Fruit fly (Drosophila melanogaster): Measurements from ENCODE around the gene CHES-1-like.

CHES-1-like gene

dm6 chrX:7694868-7695267, 14.3 kb downstream of the CHES-1-like start:
- TF ChIP-seq CG10348 (GFP tag; IDR thresholded peaks at IDR 0.05) (no peak), CG8301 (tag; optimal IDR thresholded peaks at IDR 0.05) (no peak), D1 (tag; optimal IDR thresholded peaks at IDR 0.05) (no peak), CG9948 (tag; optimal IDR thresholded peaks at IDR 0.05) (no peak), CG14655 (GFP tag; optimal IDR thresholded peaks at IDR 0.05) (peak; percentile 22), Snoo (tag; optimal IDR thresholded peaks at IDR 0.05) (peak; percentile 0), CG15710 (tag; optimal IDR thresholded peaks at IDR 0.05) (peak; percentile 23), Pif1A (GFP tag; optimal IDR thresholded peaks at IDR 0.05) (no peak), Ets98B (GFP tag; IDR thresholded peaks at IDR 0.05) (peak; percentile 50; the same call in 1 of the 2 replicates), Pif1B (GFP tag; optimal IDR thresholded peaks at IDR 0.05) (no peak), CG12605 (GFP tag; IDR thresholded peaks at IDR 0.05) (peak; percentile 70), CG13204 (GFP tag; optimal IDR thresholded peaks at IDR 0.05) (peak; percentile 40), EcR (GFP tag; optimal IDR thresholded peaks at IDR 0.05) (no peak), CG32121 (GFP tag; IDR thresholded peaks at IDR 0.05) (no peak), CG4496 (GFP tag; IDR thresholded peaks at IDR 0.05) (peak; percentile 72), rn (GFP tag; IDR thresholded peaks at IDR 0.05) (no peak), gl (tag; optimal IDR thresholded peaks at IDR 0.05) (peak; percentile 58), CG34367 (tag; optimal IDR thresholded peaks at IDR 0.05) (peak; percentile 23), fd96Ca (GFP tag; IDR thresholded peaks at IDR 0.05) (no peak), CG17806 (tag; optimal IDR thresholded peaks at IDR 0.05) (peak; percentile 14), CG8159 (tag; optimal IDR thresholded peaks at IDR 0.05) (peak; percentile 44)

- TF ChIP-seq CG14655 (GFP tag; optimal IDR thresholded peaks at IDR 0.05) = no peak
- no peak for TF ChIP-seq CG10348 (GFP tag; IDR thresholded peaks at IDR 0.05)
- no peak; the same call in 1 of the 2 replicates for TF ChIP-seq Ets98B (GFP tag; IDR thresholded peaks at IDR 0.05)
- no peak for TF ChIP-seq Pif1B (GFP tag; optimal IDR thresholded peaks at IDR 0.05)
- no peak for TF ChIP-seq CG15710 (tag; optimal IDR thresholded peaks at IDR 0.05)
- TF ChIP-seq CG13204 (GFP tag; optimal IDR thresholded peaks at IDR 0.05) = no peak
- no peak for TF ChIP-seq CG8159 (tag; optimal IDR thresholded peaks at IDR 0.05)
- TF ChIP-seq gl (tag; optimal IDR thresholded peaks at IDR 0.05) = no peak
- no peak for TF ChIP-seq Pif1A (GFP tag; optimal IDR thresholded peaks at IDR 0.05)
- TF ChIP-seq CG34367 (tag; optimal IDR thresholded peaks at IDR 0.05) = no peak
- TF ChIP-seq Snoo (tag; optimal IDR thresholded peaks at IDR 0.05) = no peak
- no peak for TF ChIP-seq CG8301 (tag; optimal IDR thresholded peaks at IDR 0.05)
- TF ChIP-seq CG4496 (GFP tag; IDR thresholded peaks at IDR 0.05) = no peak
- no peak for TF ChIP-seq CG32121 (GFP tag; IDR thresholded peaks at IDR 0.05)
Measured at dm6 chrX:7694207-7694606, 15.0 kb downstream of the CHES-1-like start.

dm6 chrX:7693423-7693822, 15.8 kb downstream of the CHES-1-like start:
- TF ChIP-seq Ets98B (GFP tag; IDR thresholded peaks at IDR 0.05) (peak; percentile 17; the same call in 1 of the 2 replicates), Pif1A (GFP tag; optimal IDR thresholded peaks at IDR 0.05) (no peak), CG32121 (GFP tag; IDR thresholded peaks at IDR 0.05) (0 out of 2 replicates have a peak, but pooled peaks have one; percentile 31)

- TF ChIP-seq CG9948 (tag; optimal IDR thresholded peaks at IDR 0.05) (peak; percentile 25), Snoo (tag; optimal IDR thresholded peaks at IDR 0.05) (peak; percentile 45), CG14655 (GFP tag; optimal IDR thresholded peaks at IDR 0.05) (peak; percentile 65), CG32121 (GFP tag; IDR thresholded peaks at IDR 0.05) (peak; percentile 86), EcR (GFP tag; optimal IDR thresholded peaks at IDR 0.05) (no peak), CG8159 (tag; optimal IDR thresholded peaks at IDR 0.05) (peak; percentile 23), Pif1B (GFP tag; optimal IDR thresholded peaks at IDR 0.05) (no peak), Ets98B (GFP tag; IDR thresholded peaks at IDR 0.05) (peak; percentile 87), CG12605 (GFP tag; IDR thresholded peaks at IDR 0.05) (peak; percentile 74), D1 (tag; optimal IDR thresholded peaks at IDR 0.05) (no peak), fd96Ca (GFP tag; IDR thresholded peaks at IDR 0.05) (peak; percentile 73), CG15710 (tag; optimal IDR thresholded peaks at IDR 0.05) (peak; percentile 33), CG10348 (GFP tag; IDR thresholded peaks at IDR 0.05) (no peak), CG17806 (tag; optimal IDR thresholded peaks at IDR 0.05) (peak; percentile 51), CG13204 (GFP tag; optimal IDR thresholded peaks at IDR 0.05) (no peak), Pif1A (GFP tag; optimal IDR thresholded peaks at IDR 0.05) (peak; percentile 48), CG4496 (GFP tag; IDR thresholded peaks at IDR 0.05) (peak; percentile 86), gl (tag; optimal IDR thresholded peaks at IDR 0.05) (no peak), CG34367 (tag; optimal IDR thresholded peaks at IDR 0.05) (peak; percentile 46), CG8301 (tag; optimal IDR thresholded peaks at IDR 0.05) (peak; percentile 67), rn (GFP tag; IDR thresholded peaks at IDR 0.05) (peak; percentile 49; the same call in 1 of the 2 replicates)
Measured at dm6 chrX:7692740-7693064, 16.5 kb downstream of the CHES-1-like start.

dm6 chrX:7691947-7692739, 17.0 kb downstream of the CHES-1-like start:
- TF ChIP-seq CG9948 (tag; optimal IDR thresholded peaks at IDR 0.05) (peak; percentile 85), CG32121 (GFP tag; IDR thresholded peaks at IDR 0.05) (peak; percentile 79), CG14655 (GFP tag; optimal IDR thresholded peaks at IDR 0.05) (peak; percentile 80), CG8301 (tag; optimal IDR thresholded peaks at IDR 0.05) (peak; percentile 75), Ets98B (GFP tag; IDR thresholded peaks at IDR 0.05) (peak; percentile 71; the same call in 1 of the 2 replicates), CG15710 (tag; optimal IDR thresholded peaks at IDR 0.05) (peak; percentile 85), D1 (tag; optimal IDR thresholded peaks at IDR 0.05) (peak; percentile 87), CG8159 (tag; optimal IDR thresholded peaks at IDR 0.05) (peak; percentile 90), CG17806 (tag; optimal IDR thresholded peaks at IDR 0.05) (peak; percentile 82), rn (GFP tag; IDR thresholded peaks at IDR 0.05) (no peak), CG13204 (GFP tag; optimal IDR thresholded peaks at IDR 0.05) (peak; percentile 85), CG4496 (GFP tag; IDR thresholded peaks at IDR 0.05) (peak; percentile 82; the same call in 2 of the 3 replicates), Pif1A (GFP tag; optimal IDR thresholded peaks at IDR 0.05) (peak; percentile 88), CG10348 (GFP tag; IDR thresholded peaks at IDR 0.05) (0 out of 2 replicates have a peak, but pooled peaks have one; percentile 28), CG34367 (tag; optimal IDR thresholded peaks at IDR 0.05) (peak; percentile 88), Pif1B (GFP tag; optimal IDR thresholded peaks at IDR 0.05) (peak; percentile 85), fd96Ca (GFP tag; IDR thresholded peaks at IDR 0.05) (no peak; the same call in 2 of the 3 replicates), EcR (GFP tag; optimal IDR thresholded peaks at IDR 0.05) (peak; percentile 1), Snoo (tag; optimal IDR thresholded peaks at IDR 0.05) (peak; percentile 83), gl (tag; optimal IDR thresholded peaks at IDR 0.05) (peak; percentile 96), CG12605 (GFP tag; IDR thresholded peaks at IDR 0.05) (peak; percentile 94)
